Fruit fly (Drosophila melanogaster) whole organism, embryonic: Measurements from ENCODE around the gene Stim.
A peak's percentile ranks its signal among the peaks of the same experiment; 100 is the strongest.

ENCODE experiments used
- Abd-B ChIP-seq: fragments of 200-800 bp; sonication (Bioruptor generic); optimal IDR thresholded peaks from 2 replicates; lab custom pipeline; 2018; ENCODE audit warnings: missing biosample characterization, mild to moderate bottlenecking, missing genetic modification characterization, moderate library complexity
- BEAF-32 ChIP-seq: fragments of 200-800 bp; sonication (Bioruptor generic); optimal IDR thresholded peaks from 3 replicates; lab custom pipeline; 2017; ENCODE audit warnings: missing biosample characterization, missing genetic modification characterization, mild to moderate bottlenecking, moderate library complexity, missing genetic modification reagents
- CG1024 ChIP-seq: fragments of 200-800 bp; sonication (Bioruptor generic); IDR thresholded peaks from 2 replicates; pipeline ENCODE4 v1.3.6; 2022; ENCODE audit warnings: missing biosample characterization, missing genetic modification characterization
- CG10431 ChIP-seq: fragments of 200-800 bp; sonication (Bioruptor generic); optimal IDR thresholded peaks from 3 replicates; lab custom pipeline; 2018; ENCODE audit warnings: missing biosample characterization, mild to moderate bottlenecking, missing genetic modification characterization
- CG11093 ChIP-seq: fragments of 200-800 bp; sonication (Bioruptor generic); IDR thresholded peaks from 3 replicates; pipeline ENCODE4 v1.3.6; 2022; ENCODE audit warnings: missing biosample characterization, missing genetic modification characterization
- CG15601 ChIP-seq: fragments of 200-800 bp; sonication (Bioruptor generic); optimal IDR thresholded peaks from 3 replicates; lab custom pipeline; 2019; ENCODE audit warnings: missing biosample characterization, mild to moderate bottlenecking, missing genetic modification characterization, moderate library complexity
- CG15696 ChIP-seq: fragments of 200-800 bp; sonication (Bioruptor generic); optimal IDR thresholded peaks from 2 replicates; lab custom pipeline; 2019; ENCODE audit warnings: missing biosample characterization, mild to moderate bottlenecking, missing genetic modification characterization, moderate library complexity
- CG16813 ChIP-seq: fragments of 200-800 bp; sonication (Bioruptor generic); IDR thresholded peaks from 3 replicates; pipeline ENCODE4 v1.3.6; 2022; ENCODE audit warnings: missing biosample characterization, missing genetic modification characterization; ENCODE audit not compliant: partially characterized antibody
- CG18262 ChIP-seq: fragments of 200-800 bp; optimal IDR thresholded peaks from 3 replicates; lab custom pipeline; 2019; ENCODE audit warnings: missing biosample characterization, mild to moderate bottlenecking, missing genetic modification characterization, moderate library complexity
- CG1832 ChIP-seq: fragments of 200-800 bp; sonication (Bioruptor generic); optimal IDR thresholded peaks from 2 replicates; lab custom pipeline; 2017; ENCODE audit warnings: missing biosample characterization, mild to moderate bottlenecking, missing genetic modification characterization, inconsistent platforms
- CG30403 ChIP-seq: fragments of 200-800 bp; sonication (Bioruptor generic); optimal IDR thresholded peaks from 3 replicates; lab custom pipeline; 2016; ENCODE audit warnings: missing biosample characterization, missing genetic modification characterization
- CG31441 ChIP-seq: fragments of 200-800 bp; sonication (Bioruptor generic); IDR thresholded peaks from 2 replicates; pipeline ENCODE4 v1.3.6; 2022; ENCODE audit warnings: missing biosample characterization, missing genetic modification characterization
- CG34376 ChIP-seq: fragments of 200-800 bp; sonication (Bioruptor generic); optimal IDR thresholded peaks from 2 replicates; lab custom pipeline; 2018; ENCODE audit warnings: missing biosample characterization, mild to moderate bottlenecking, missing genetic modification characterization
- CG4360 ChIP-seq: fragments of 200-800 bp; sonication (Bioruptor generic); IDR thresholded peaks from 2 replicates; pipeline ENCODE4 v1.3.6; 2022; ENCODE audit warnings: missing biosample characterization, missing genetic modification characterization
- CG4820 ChIP-seq: fragments of 200-800 bp; sonication (Bioruptor generic); optimal IDR thresholded peaks from 3 replicates; lab custom pipeline; 2016; ENCODE audit warnings: missing biosample characterization, missing genetic modification characterization
- CG6765 ChIP-seq: fragments of 200-800 bp; sonication (Bioruptor generic); optimal IDR thresholded peaks from 3 replicates; lab custom pipeline; 2017; ENCODE audit warnings: missing biosample characterization, mild to moderate bottlenecking, missing genetic modification characterization
- CG6791 ChIP-seq: fragments of 200-800 bp; sonication (Bioruptor generic); IDR thresholded peaks from 3 replicates; pipeline ENCODE4 v1.3.6; 2022; ENCODE audit warnings: missing biosample characterization, missing genetic modification characterization; ENCODE audit not compliant: partially characterized antibody
- CG7372 ChIP-seq: fragments of 200-800 bp; sonication (Bioruptor generic); IDR thresholded peaks from 2 replicates; pipeline ENCODE4 v1.3.6; 2022; ENCODE audit warnings: missing biosample characterization, missing genetic modification characterization
- CG8388 ChIP-seq: fragments of 200-800 bp; sonication (Bioruptor generic); optimal IDR thresholded peaks from 2 replicates; lab custom pipeline; 2019; ENCODE audit warnings: missing biosample characterization, mild to moderate bottlenecking, missing genetic modification characterization, moderate library complexity
- CG9437 ChIP-seq: fragments of 200-800 bp; sonication (Bioruptor generic); optimal IDR thresholded peaks from 2 replicates; lab custom pipeline; 2018; ENCODE audit warnings: missing biosample characterization, mild to moderate bottlenecking, missing genetic modification characterization
- Chrac-16 ChIP-seq: fragments of 200-800 bp; sonication (Bioruptor generic); optimal IDR thresholded peaks from 3 replicates; lab custom pipeline; 2016; ENCODE audit warnings: missing biosample characterization, missing genetic modification characterization
- D19A ChIP-seq: fragments of 200-800 bp; optimal IDR thresholded peaks from 3 replicates; lab custom pipeline; 2019; ENCODE audit warnings: missing biosample characterization, mild to moderate bottlenecking, missing genetic modification characterization, moderate library complexity
- E2f1 ChIP-seq: fragments of 200-800 bp; sonication (Bioruptor generic); IDR thresholded peaks from 2 replicates; pipeline ENCODE4 v1.3.6; 2022; ENCODE audit warnings: missing biosample characterization, missing genetic modification characterization
- Elba2 ChIP-seq: fragments of 200-800 bp; sonication (Bioruptor generic); optimal IDR thresholded peaks from 3 replicates; lab custom pipeline; 2016; ENCODE audit warnings: missing biosample characterization, missing genetic modification characterization
- Ets65A ChIP-seq: fragments of 200-800 bp; sonication (Bioruptor generic); peaks from one replicate; lab custom pipeline; 2016; ENCODE audit warnings: missing biosample characterization, missing genetic modification characterization
- MESR4 ChIP-seq: fragments of 200-800 bp; sonication (Bioruptor generic); optimal IDR thresholded peaks from 2 replicates; lab custom pipeline; 2018; ENCODE audit warnings: missing biosample characterization, mild to moderate bottlenecking, missing genetic modification characterization, moderate library complexity
- Max ChIP-seq: fragments of 200-800 bp; sonication (Bioruptor generic); optimal IDR thresholded peaks from 2 replicates; lab custom pipeline; 2016; ENCODE audit warnings: missing biosample characterization, mild to moderate bottlenecking, missing genetic modification characterization
- Poxn ChIP-seq: fragments of 200-800 bp; sonication (Bioruptor generic); IDR thresholded peaks from 2 replicates; pipeline ENCODE4 v1.3.6; 2022; ENCODE audit warnings: missing biosample characterization, missing genetic modification characterization
- Rfx ChIP-seq: fragments of 200-800 bp; sonication (Bioruptor generic); IDR thresholded peaks from 2 replicates; pipeline ENCODE4 v1.3.6; 2022; ENCODE audit warnings: missing biosample characterization, missing genetic modification characterization
- Tbp ChIP-seq: fragments of >200 bp; optimal IDR thresholded peaks from 2 replicates; lab custom pipeline; 2018; ENCODE audit warnings: missing biosample characterization, missing genetic modification characterization
- Xbp1 ChIP-seq: fragments of 200-800 bp; sonication (Bioruptor generic); optimal IDR thresholded peaks from 3 replicates; lab custom pipeline; 2016; ENCODE audit warnings: missing biosample characterization, mild to moderate bottlenecking, missing genetic modification characterization
- bsh ChIP-seq, 2 experiments: fragments of 200-800 bp; sonication (Bioruptor generic); optimal IDR thresholded peaks; 2 replicates each; lab custom pipeline; 2017 to 2018; ENCODE audit warnings: mild to moderate bottlenecking in 2 of 2, missing biosample characterization in 2 of 2, missing genetic modification characterization in 2 of 2, moderate library complexity in 1 of 2
- ems ChIP-seq: fragments of 200-800 bp; sonication (Bioruptor generic); optimal IDR thresholded peaks from 3 replicates; lab custom pipeline; 2016; ENCODE audit warnings: missing biosample characterization, missing genetic modification characterization
- ewg ChIP-seq: fragments of 200-800 bp; sonication (Bioruptor generic); optimal IDR thresholded peaks from 3 replicates; lab custom pipeline; 2017; ENCODE audit warnings: mild to moderate bottlenecking, missing biosample characterization, missing genetic modification reagents, missing genetic modification characterization
- eyg ChIP-seq: fragments of 200-800 bp; sonication (Bioruptor generic); optimal IDR thresholded peaks from 3 replicates; lab custom pipeline; 2016; ENCODE audit warnings: missing biosample characterization, missing genetic modification characterization
- gsb-n ChIP-seq: fragments of 200-800 bp; sonication (Bioruptor generic); optimal IDR thresholded peaks from 3 replicates; lab custom pipeline; 2018; ENCODE audit warnings: missing biosample characterization, mild to moderate bottlenecking, missing genetic modification characterization
- h ChIP-seq: fragments of >200 bp; optimal IDR thresholded peaks from 2 replicates; lab custom pipeline; 2017
- inv ChIP-seq: fragments of 200-800 bp; sonication (Bioruptor generic); IDR thresholded peaks from 2 replicates; pipeline ENCODE4 v1.3.6; 2022; ENCODE audit warnings: missing biosample characterization, missing genetic modification characterization; ENCODE audit not compliant: partially characterized antibody
- mirr ChIP-seq: fragments of 200-800 bp; sonication (Bioruptor generic); optimal IDR thresholded peaks from 3 replicates; lab custom pipeline; 2018; ENCODE audit warnings: missing biosample characterization, mild to moderate bottlenecking, missing genetic modification characterization
- oc ChIP-seq: fragments of 200-800 bp; sonication (Bioruptor generic); optimal IDR thresholded peaks from 2 replicates; lab custom pipeline; 2018; ENCODE audit warnings: missing biosample characterization, mild to moderate bottlenecking, missing genetic modification characterization, moderate library complexity
- pb ChIP-seq: fragments of 200-800 bp; sonication (Bioruptor generic); optimal IDR thresholded peaks from 3 replicates; lab custom pipeline; 2016; ENCODE audit warnings: missing biosample characterization, missing genetic modification characterization
- phol ChIP-seq: fragments of 200-800 bp; sonication (Bioruptor generic); optimal IDR thresholded peaks from 3 replicates; lab custom pipeline; 2018; ENCODE audit warnings: missing biosample characterization, mild to moderate bottlenecking, missing genetic modification characterization, moderate library complexity
- row ChIP-seq: fragments of 200-800 bp; sonication (Bioruptor generic); IDR thresholded peaks from 3 replicates; pipeline ENCODE4 v1.3.6; 2022; ENCODE audit warnings: missing biosample characterization, missing genetic modification characterization
- sc ChIP-seq, 3 experiments: fragments of >200 bp in 2 of 3; fragments of 200-800 bp in 1 of 3; sonication (Bioruptor generic) in 1 of 3; optimal IDR thresholded peaks; 2 replicates in 2 of 3; 3 replicates in 1 of 3; lab custom pipeline; 2017; ENCODE audit warnings: mild to moderate bottlenecking in 1 of 3, missing biosample characterization in 1 of 3, missing genetic modification characterization in 1 of 3, missing genetic modification reagents in 1 of 3
- scrt ChIP-seq: fragments of 200-800 bp; sonication (Bioruptor generic); optimal IDR thresholded peaks from 2 replicates; lab custom pipeline; 2018; ENCODE audit warnings: missing biosample characterization, mild to moderate bottlenecking, missing genetic modification characterization, moderate library complexity
- shn ChIP-seq: fragments of 200-800 bp; sonication (Bioruptor generic); optimal IDR thresholded peaks from 3 replicates; lab custom pipeline; 2016; ENCODE audit warnings: missing biosample characterization, missing genetic modification characterization
- slbo ChIP-seq: fragments of 200-800 bp; sonication (Bioruptor generic); IDR thresholded peaks from 2 replicates; pipeline ENCODE4 v1.3.6; 2022; ENCODE audit warnings: missing biosample characterization, missing genetic modification characterization
- tgo ChIP-seq: fragments of 200-800 bp; sonication (Bioruptor generic); IDR thresholded peaks from 3 replicates; pipeline ENCODE4 v1.3.6; 2022; ENCODE audit warnings: missing biosample characterization, missing genetic modification characterization
- zen ChIP-seq: fragments of 200-800 bp; sonication (Bioruptor generic); optimal IDR thresholded peaks from 3 replicates; lab custom pipeline; 2018; ENCODE audit warnings: missing biosample characterization, mild to moderate bottlenecking, missing genetic modification characterization, moderate library complexity

The Stim gene

DNA sequence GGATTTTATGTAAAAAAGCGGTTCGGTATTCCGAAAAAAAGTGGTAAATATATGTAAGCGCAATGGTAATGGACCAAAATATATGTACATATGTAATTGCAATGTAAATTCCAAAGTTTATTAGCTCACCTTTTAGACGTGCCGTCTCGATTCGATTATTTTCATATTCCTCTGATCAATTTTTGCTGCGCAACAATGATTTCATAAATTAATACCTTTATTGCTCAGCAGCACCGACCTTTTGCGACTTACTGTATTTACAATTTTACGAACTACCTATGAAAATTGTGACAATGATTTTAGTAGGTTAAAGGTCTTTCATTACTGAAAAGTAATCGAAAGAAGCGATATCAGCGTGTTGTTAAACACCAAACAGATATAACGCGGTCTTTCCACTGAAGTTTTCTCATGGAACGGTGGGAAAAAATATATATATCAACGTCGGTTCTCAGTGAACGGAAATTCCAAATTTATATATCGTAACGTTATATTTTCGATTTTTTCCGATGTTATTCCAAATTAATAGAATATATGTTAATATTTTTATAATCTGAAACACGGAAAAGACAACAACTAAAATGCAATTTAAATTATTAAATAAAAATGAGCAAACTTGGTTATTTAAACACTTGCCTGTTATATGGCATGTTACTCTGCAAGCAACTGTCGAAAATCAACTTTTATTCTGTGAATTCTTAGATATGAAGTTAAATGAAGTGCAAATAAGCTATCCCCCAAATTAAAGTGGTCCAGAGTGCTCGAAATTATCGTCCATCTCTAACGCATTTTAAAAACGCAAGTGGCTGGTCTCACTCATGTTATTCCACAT lies 50.3 kb downstream of the Stim start, which contains the start of the genes MSBP and CG15916 (continued):
- TF ChIP-seq Rfx (peak; percentile 49; the same call in 1 of the 2 replicates), CG16813 (GFP tag; lab: Robert Waterston, UW) (no peak), D19A (peak; percentile 1), Chrac-16 (GFP tag; lab: Kevin White, UChicago) (peak; percentile 26), sc (optimal IDR thresholded peaks at IDR 0.05; lab: Kevin White, UChicago) (no peak), sc (GFP tag; optimal IDR thresholded peaks at IDR 0.05; lab: Kevin White, UChicago) (peak; percentile 8), BEAF-32 (GFP tag; lab: Kevin White, UChicago) (peak; percentile 72), MESR4 (peak; percentile 75), shn (no peak), CG18262 (tag; lab: Kevin White, UChicago) (peak; percentile 48), CG4360 (GFP tag; lab: Robert Waterston, UW) (no peak), Abd-B (GFP tag; lab: Kevin White, UChicago) (no peak), eyg (no peak), CG31441 (GFP tag; lab: Robert Waterston, UW) (peak; percentile 59; the same call in 1 of the 2 replicates), Max (GFP tag; lab: Kevin White, UChicago) (peak; percentile 12), CG15696 (tag; lab: Kevin White, UChicago) (peak; percentile 12), CG6791 (GFP tag; lab: Robert Waterston, UW) (no peak), ems (no peak), phol (tag; lab: Kevin White, UChicago) (peak; percentile 70), row (GFP tag; lab: Robert Waterston, UW) (peak; percentile 64), bsh (GFP tag; optimal IDR thresholded peaks at IDR 0.05; lab: Kevin White, UChicago) (peak in 1 of 2 experiments; percentile 33), inv (GFP tag; lab: Robert Waterston, UW) (no peak), oc (tag; lab: Kevin White, UChicago) (no peak), E2f1 (GFP tag; lab: Robert Waterston, UW) (no peak), CG9437 (GFP tag; lab: Kevin White, UChicago) (peak; percentile 55), CG6765 (GFP tag; lab: Kevin White, UChicago) (no peak), zen (tag; lab: Kevin White, UChicago) (peak; percentile 9), Tbp (no peak), Xbp1 (GFP tag; lab: Kevin White, UChicago) (peak; percentile 19), CG4820 (GFP tag; lab: Kevin White, UChicago) (no peak), scrt (GFP tag; lab: Kevin White, UChicago) (no peak), gsb-n (tag; lab: Kevin White, UChicago) (no peak), pb (GFP tag; lab: Kevin White, UChicago) (no peak), CG1832 (GFP tag; lab: Kevin White, UChicago) (no peak), CG30403 (GFP tag; lab: Kevin White, UChicago) (peak; percentile 49), tgo (GFP tag; lab: Robert Waterston, UW) (no peak), mirr (GFP tag; lab: Kevin White, UChicago) (no peak), Elba2 (peak; percentile 13), Poxn (GFP tag; lab: Robert Waterston, UW) (no peak), slbo (GFP tag; lab: Robert Waterston, UW) (peak; percentile 55), CG34376 (GFP tag; lab: Kevin White, UChicago) (no peak), ewg (GFP tag; lab: Kevin White, UChicago) (peak; percentile 3), CG7372 (GFP tag; lab: Robert Waterston, UW) (peak; percentile 20; the same call in 1 of the 2 replicates), CG15601 (tag; lab: Kevin White, UChicago) (peak; percentile 12), CG1024 (GFP tag; lab: Robert Waterston, UW) (peak; percentile 66), Ets65A (GFP tag; lab: Kevin White, UChicago) (no peak), CG10431 (GFP tag; lab: Kevin White, UChicago) (peak; percentile 18), CG8388 (GFP tag; lab: Kevin White, UChicago) (peak; percentile 3), h (lab: Kevin White, UChicago) (no peak), CG11093 (GFP tag; lab: Robert Waterston, UW) (0 out of 3 replicates have a peak, but pooled peaks have one; percentile 42)
